Worm (Caenorhabditis elegans) whole organism, L4 larva: ENCODE data around the gene F54C9.11.

Experiments
- F10B5.3 ChIP-seq: sonication (generic microtip); optimal IDR thresholded peaks from 2 replicates; lab custom pipeline; 2016; ENCODE audit warnings: mild to moderate bottlenecking, missing genetic modification characterization, missing compliant biosample characterization
- F49E8.2 ChIP-seq: sonication (generic microtip); optimal IDR thresholded peaks from 2 replicates; lab custom pipeline; 2016; ENCODE audit warnings: missing compliant biosample characterization, mild to moderate bottlenecking, missing genetic modification characterization, borderline replicate concordance
- Y75B8A.6 ChIP-seq: fragments of 200-800 bp; sonication (Bioruptor generic); IDR thresholded peaks from 2 replicates; pipeline ENCODE4 v1.3.6; 2022; ENCODE audit warnings: missing genetic modification reagents, missing genetic modification characterization, missing compliant biosample characterization
- ZK546.5 ChIP-seq, 2 experiments: sonication (generic microtip); optimal IDR thresholded peaks; 2 replicates each; lab custom pipeline; 2017; ENCODE audit warnings: missing biosample characterization in 2 of 2, missing genetic modification characterization in 2 of 2
- aly-2 ChIP-seq: sonication (generic microtip); optimal IDR thresholded peaks from 2 replicates; lab custom pipeline; 2018; ENCODE audit warnings: missing biosample characterization, missing genetic modification characterization
- ces-1 ChIP-seq: fragments of 150-350 bp; sonication (generic microtip); optimal IDR thresholded peaks from 4 replicates; lab custom pipeline; 2014; ENCODE audit warnings: missing biosample characterization, missing genetic modification reagents, missing genetic modification characterization
- dmd-9 ChIP-seq: fragments of 200-800 bp; sonication (Bioruptor generic); IDR thresholded peaks from 2 replicates; pipeline ENCODE4 v1.3.6; 2022; ENCODE audit warnings: missing genetic modification reagents, missing genetic modification characterization, missing compliant biosample characterization
- fkh-10 ChIP-seq: fragments of 150-350 bp; optimal IDR thresholded peaks from 2 replicates; lab custom pipeline; 2014; ENCODE audit warnings: missing biosample characterization, missing genetic modification reagents, missing genetic modification characterization
- gei-8 ChIP-seq: fragments of 200-800 bp; sonication (Bioruptor generic); optimal IDR thresholded peaks from 2 replicates; lab custom pipeline; 2018; ENCODE audit warnings: mild to moderate bottlenecking, missing genetic modification characterization, missing compliant biosample characterization
- rbr-2 ChIP-seq: sonication (generic microtip); optimal IDR thresholded peaks from 2 replicates; lab custom pipeline; 2016; ENCODE audit warnings: missing genotype, missing genetic modification characterization, missing compliant biosample characterization
- zfp-2 ChIP-seq: sonication (generic microtip); optimal IDR thresholded peaks from 2 replicates; lab custom pipeline; 2016; ENCODE audit warnings: mild to moderate bottlenecking, missing genetic modification characterization, missing compliant biosample characterization

ce11 chrII:8545315-8545714 is 39.6 kb downstream of the F54C9.11 start, which contains the start of gene decr-1.2:
- TF ChIP-seq dmd-9 (GFP tag; lab: Robert Waterston, UW): no peak
- no peak for TF ChIP-seq rbr-2 (tag; lab: Kevin White, UChicago)
- no peak for TF ChIP-seq fkh-10
- TF ChIP-seq Y75B8A.6 (GFP tag; lab: Robert Waterston, UW): no peak
- no peak for TF ChIP-seq gei-8
- no peak for TF ChIP-seq F10B5.3 (tag; lab: Kevin White, UChicago)
- TF ChIP-seq ces-1 (GFP tag; lab: Kevin White, UChicago): no peak
- no peak for TF ChIP-seq aly-2 (tag; lab: Kevin White, UChicago)
- no peak for TF ChIP-seq zfp-2
- TF ChIP-seq F49E8.2 (tag; lab: Kevin White, UChicago): no peak
- TF ChIP-seq ZK546.5 (tag; optimal IDR thresholded peaks at IDR 0.05; lab: Kevin White, UChicago): no peak
